Fruit fly (Drosophila melanogaster) whole organism, embryonic: ENCODE measurements around the gene CG15418.
A peak's percentile ranks its signal among the peaks of the same experiment; 100 is the strongest.

Experiments used
- ATbp ChIP-seq: fragments of 200-800 bp; sonication (Bioruptor generic); optimal IDR thresholded peaks from 2 replicates; lab custom pipeline; 2017; ENCODE audit warnings: missing biosample characterization, mild to moderate bottlenecking, missing genetic modification characterization, missing genetic modification reagents
- Awh ChIP-seq: fragments of 200-800 bp; sonication (Bioruptor generic); IDR thresholded peaks from 2 replicates; pipeline ENCODE4, ENCODE4 v1.3.6; 2022; ENCODE audit warnings: missing biosample characterization, missing genetic modification characterization
- CG11085 ChIP-seq: fragments of 200-800 bp; sonication (Bioruptor generic); IDR thresholded peaks from 2 replicates; pipeline ENCODE4 v1.3.6; 2022; ENCODE audit warnings: missing biosample characterization, missing genetic modification characterization
- CG12219 ChIP-seq: fragments of 200-800 bp; sonication (Bioruptor generic); optimal IDR thresholded peaks from 3 replicates; lab custom pipeline; 2018; ENCODE audit warnings: missing biosample characterization, mild to moderate bottlenecking, missing genetic modification characterization
- CG13287 ChIP-seq: fragments of 200-800 bp; sonication (Bioruptor generic); IDR thresholded peaks from 2 replicates; pipeline ENCODE4 v1.3.6; 2022; ENCODE audit warnings: missing biosample characterization, missing genetic modification characterization; ENCODE audit not compliant: partially characterized antibody
- CG14014 ChIP-seq: fragments of 200-800 bp; sonication (Bioruptor generic); IDR thresholded peaks from 2 replicates; pipeline ENCODE4 v1.3.6; 2022; ENCODE audit warnings: missing biosample characterization, missing genetic modification characterization
- CG14441 ChIP-seq: fragments of 200-800 bp; sonication (Bioruptor generic); IDR thresholded peaks from 2 replicates; pipeline ENCODE4 v1.3.6; 2022; ENCODE audit warnings: missing biosample characterization, missing genetic modification characterization
- CG1603 ChIP-seq: fragments of 200-800 bp; sonication (Bioruptor generic); optimal IDR thresholded peaks from 2 replicates; lab custom pipeline; 2019; ENCODE audit warnings: missing biosample characterization, mild to moderate bottlenecking, missing genetic modification characterization, moderate library complexity
- CG3065 ChIP-seq: fragments of 200-800 bp; sonication (Bioruptor generic); optimal IDR thresholded peaks from 2 replicates; lab custom pipeline; 2016; ENCODE audit warnings: missing biosample characterization, missing genetic modification characterization
- CG3407 ChIP-seq: fragments of 200-800 bp; sonication (Bioruptor generic); optimal IDR thresholded peaks from 2 replicates; lab custom pipeline; 2018; ENCODE audit warnings: missing biosample characterization, mild to moderate bottlenecking, missing genetic modification characterization
- CG4730 ChIP-seq: fragments of 200-800 bp; sonication (Bioruptor generic); IDR thresholded peaks from 2 replicates; pipeline ENCODE4 v1.3.6; 2022; ENCODE audit warnings: missing biosample characterization, missing genetic modification characterization
- CG7963 ChIP-seq: fragments of 200-800 bp; sonication (Bioruptor generic); IDR thresholded peaks from 3 replicates; pipeline ENCODE4 v1.3.6; 2022; ENCODE audit warnings: missing biosample characterization, missing genetic modification characterization; ENCODE audit not compliant: partially characterized antibody
- CG9727 ChIP-seq: fragments of 200-800 bp; sonication (Bioruptor generic); optimal IDR thresholded peaks from 3 replicates; lab custom pipeline; 2017; ENCODE audit warnings: missing biosample characterization, mild to moderate bottlenecking, missing genetic modification characterization
- CG9932 ChIP-seq: fragments of 200-800 bp; sonication (Bioruptor generic); IDR thresholded peaks from 2 replicates; pipeline ENCODE4 v1.3.6; 2022; ENCODE audit warnings: missing biosample characterization, missing genetic modification characterization
- Dek ChIP-seq: fragments of 200-800 bp; sonication (Bioruptor generic); optimal IDR thresholded peaks from 3 replicates; lab custom pipeline; 2019; ENCODE audit warnings: missing biosample characterization, mild to moderate bottlenecking, missing genetic modification characterization, moderate library complexity
- HLH3B ChIP-seq: fragments of 200-800 bp; sonication (Bioruptor generic); IDR thresholded peaks from 2 replicates; pipeline ENCODE4 v1.3.6; 2022; ENCODE audit warnings: missing biosample characterization, missing genetic modification characterization
- MBD-R2 ChIP-seq: fragments of 200-800 bp; sonication (Bioruptor generic); IDR thresholded peaks from 2 replicates; pipeline ENCODE4 v1.3.6; 2022; ENCODE audit warnings: missing biosample characterization, missing genetic modification characterization
- MESR4 ChIP-seq: fragments of 200-800 bp; sonication (Bioruptor generic); optimal IDR thresholded peaks from 2 replicates; lab custom pipeline; 2018; ENCODE audit warnings: missing biosample characterization, mild to moderate bottlenecking, missing genetic modification characterization, moderate library complexity
- MTF-1 ChIP-seq: fragments of 200-800 bp; sonication (Bioruptor generic); optimal IDR thresholded peaks from 2 replicates; lab custom pipeline; 2018; ENCODE audit warnings: missing biosample characterization, mild to moderate bottlenecking, missing genetic modification characterization, borderline replicate concordance
- Nf-YB ChIP-seq: fragments of 200-800 bp; sonication (Bioruptor generic); optimal IDR thresholded peaks from 3 replicates; lab custom pipeline; 2019; ENCODE audit warnings: missing biosample characterization, mild to moderate bottlenecking, missing genetic modification characterization, moderate library complexity
- PHDP ChIP-seq: fragments of 200-800 bp; sonication (Bioruptor generic); optimal IDR thresholded peaks from 3 replicates; lab custom pipeline; 2018; ENCODE audit warnings: missing biosample characterization, mild to moderate bottlenecking, missing genetic modification characterization, moderate library complexity
- Stat92E ChIP-seq, 3 experiments: fragments of >200 bp in 2 of 3; fragments of 200-800 bp in 1 of 3; sonication (Bioruptor generic) in 1 of 3; optimal IDR thresholded peaks; 2 replicates each; lab custom pipeline; 2017 to 2019; ENCODE audit warnings: missing biosample characterization in 3 of 3, missing genetic modification characterization in 3 of 3, mild to moderate bottlenecking in 1 of 3, moderate library complexity in 1 of 3
- Tbp ChIP-seq: fragments of >200 bp; optimal IDR thresholded peaks from 2 replicates; lab custom pipeline; 2018; ENCODE audit warnings: missing biosample characterization, missing genetic modification characterization
- Trl ChIP-seq, 3 experiments: fragments of >200 bp in 2 of 3; fragments of 200-800 bp in 1 of 3; sonication (Bioruptor generic) in 1 of 3; optimal IDR thresholded peaks; 2 replicates in 1 of 3; 3 replicates in 2 of 3; lab custom pipeline; 2016 to 2017; ENCODE audit warnings: missing biosample characterization in 1 of 3, missing genetic modification characterization in 1 of 3
- amos ChIP-seq: fragments of 200-800 bp; sonication (Bioruptor generic); IDR thresholded peaks from 2 replicates; pipeline ENCODE4 v1.3.6; 2022; ENCODE audit warnings: missing biosample characterization, missing genetic modification characterization; ENCODE audit not compliant: partially characterized antibody
- ara ChIP-seq: fragments of 200-800 bp; sonication (Bioruptor generic); IDR thresholded peaks from 2 replicates; pipeline ENCODE4 v1.3.6; 2022; ENCODE audit warnings: missing biosample characterization, missing genetic modification characterization
- ash1 ChIP-seq: fragments of 200-800 bp; sonication (Bioruptor generic); optimal IDR thresholded peaks from 2 replicates; lab custom pipeline; 2018; ENCODE audit warnings: missing biosample characterization, mild to moderate bottlenecking, missing genetic modification characterization
- bcd ChIP-seq: fragments of 200-800 bp; sonication (Bioruptor generic); optimal IDR thresholded peaks from 2 replicates; lab custom pipeline; 2017; ENCODE audit warnings: missing biosample characterization, mild to moderate bottlenecking, missing genetic modification characterization
- btn ChIP-seq: fragments of 200-800 bp; sonication (Bioruptor generic); optimal IDR thresholded peaks from 2 replicates; lab custom pipeline; 2016; ENCODE audit warnings: missing biosample characterization, missing genetic modification characterization
- chif ChIP-seq, 2 experiments: fragments of 200-800 bp; sonication (Bioruptor generic); optimal IDR thresholded peaks; 3 replicates each; lab custom pipeline; 2016; ENCODE audit warnings: missing biosample characterization in 2 of 2, missing genetic modification characterization in 2 of 2
- gce ChIP-seq: fragments of 200-800 bp; sonication (Bioruptor generic); IDR thresholded peaks from 3 replicates; pipeline ENCODE4 v1.3.6; 2022; ENCODE audit warnings: missing biosample characterization, missing genetic modification characterization
- gsb ChIP-seq: fragments of 200-800 bp; sonication (Bioruptor generic); IDR thresholded peaks from 2 replicates; pipeline ENCODE4 v1.3.6; 2022; ENCODE audit warnings: missing biosample characterization, missing genetic modification characterization
- lov ChIP-seq, 2 experiments: fragments of 200-800 bp in 1 of 2; fragments of >200 bp in 1 of 2; sonication (Bioruptor generic) in 1 of 2; IDR thresholded peaks in 1 of 2; optimal IDR thresholded peaks in 1 of 2; 2 replicates in 1 of 2; 3 replicates in 1 of 2; pipeline versions ENCODE4 v1.3.6 to Lab custom; 2017 to 2022; ENCODE audit warnings: missing biosample characterization in 1 of 2, missing genetic modification characterization in 1 of 2
- phol ChIP-seq: fragments of 200-800 bp; sonication (Bioruptor generic); optimal IDR thresholded peaks from 3 replicates; lab custom pipeline; 2018; ENCODE audit warnings: missing biosample characterization, mild to moderate bottlenecking, missing genetic modification characterization, moderate library complexity
- shn ChIP-seq: fragments of 200-800 bp; sonication (Bioruptor generic); optimal IDR thresholded peaks from 3 replicates; lab custom pipeline; 2016; ENCODE audit warnings: missing biosample characterization, missing genetic modification characterization
- sima ChIP-seq: fragments of 200-800 bp; sonication (Bioruptor generic); optimal IDR thresholded peaks from 2 replicates; lab custom pipeline; 2016; ENCODE audit warnings: missing biosample characterization, missing genetic modification characterization
- tin ChIP-seq: fragments of 200-800 bp; sonication (Bioruptor generic); optimal IDR thresholded peaks from 3 replicates; lab custom pipeline; 2016; ENCODE audit warnings: missing biosample characterization, missing genetic modification characterization
- z ChIP-seq: fragments of 200-800 bp; sonication (Bioruptor generic); IDR thresholded peaks from 3 replicates; pipeline ENCODE4 v1.3.6; 2022; ENCODE audit warnings: missing biosample characterization, missing genetic modification characterization
- zf30C ChIP-seq: fragments of 200-800 bp; sonication (Bioruptor generic); optimal IDR thresholded peaks from 3 replicates; lab custom pipeline; 2018; ENCODE audit warnings: missing biosample characterization, mild to moderate bottlenecking, missing genetic modification characterization

Gene CG15418

dm6 chr2L:3657349-3658142 is 36.0 kb upstream of the CG15418 start (continued):
- TF ChIP-seq lov (optimal IDR thresholded peaks at IDR 0.05; lab: Kevin White, UChicago): no peak
- TF ChIP-seq lov (GFP tag; IDR thresholded peaks at IDR 0.05; lab: Robert Waterston, UW): no peak
- peak; percentile 86 for TF ChIP-seq Nf-YB (GFP tag; lab: Kevin White, UChicago)
- TF ChIP-seq Trl (optimal IDR thresholded peaks at IDR 0.05; lab: Kevin White, UChicago): peak; percentile 48 to 60
- TF ChIP-seq Trl (GFP tag; optimal IDR thresholded peaks at IDR 0.05; lab: Kevin White, UChicago): peak; percentile 74
- TF ChIP-seq CG14014 (GFP tag; lab: Robert Waterston, UW): 0 out of 2 replicates have a peak, but pooled peaks have one; percentile 35
- TF ChIP-seq ATbp (GFP tag; lab: Kevin White, UChicago): no peak
- no peak for TF ChIP-seq CG7963
- TF ChIP-seq ara (GFP tag; lab: Robert Waterston, UW): peak; percentile 64
- TF ChIP-seq CG11085 (GFP tag; lab: Robert Waterston, UW): no peak
- TF ChIP-seq sima: no peak
- TF ChIP-seq HLH3B: peak; percentile 15; the same call in 1 of the 2 replicates
- TF ChIP-seq tin: peak; percentile 55
- peak; percentile 48 for TF ChIP-seq CG1603 (tag; lab: Kevin White, UChicago)
- peak; percentile 38; the same call in 1 of the 2 replicates for TF ChIP-seq CG4730
- no peak for TF ChIP-seq Tbp
- no peak for TF ChIP-seq ash1 (GFP tag; lab: Kevin White, UChicago)
- no peak for TF ChIP-seq CG3065
- TF ChIP-seq gsb (GFP tag; lab: Robert Waterston, UW): no peak
- TF ChIP-seq MESR4 (GFP tag; lab: Kevin White, UChicago): no peak
- peak; percentile 51 for TF ChIP-seq CG13287 (GFP tag; lab: Robert Waterston, UW)
- peak; percentile 83 for TF ChIP-seq phol (tag; lab: Kevin White, UChicago)
- no peak for TF ChIP-seq PHDP
- peak; percentile 63; the same call in 1 of the 2 replicates for TF ChIP-seq CG9932 (GFP tag; lab: Robert Waterston, UW)
- TF ChIP-seq CG14441: peak; percentile 62
- TF ChIP-seq zf30C (GFP tag; lab: Kevin White, UChicago): no peak
- TF ChIP-seq bcd: peak; percentile 50
- TF ChIP-seq z (GFP tag; lab: Robert Waterston, UW): no peak
- peak; percentile 53; the same call in 1 of the 3 replicates for TF ChIP-seq gce (GFP tag; lab: Robert Waterston, UW)
- TF ChIP-seq amos (GFP tag; lab: Robert Waterston, UW): peak; percentile 83; the same call in 1 of the 2 replicates
- no peak for TF ChIP-seq Awh (GFP tag; lab: Robert Waterston, UW)
- TF ChIP-seq MTF-1 (GFP tag; lab: Kevin White, UChicago): peak; percentile 26
- TF ChIP-seq btn: no peak
- peak; percentile 31 for TF ChIP-seq Dek (tag; lab: Kevin White, UChicago)
- no peak for TF ChIP-seq shn (GFP tag; lab: Kevin White, UChicago)
- no peak for TF ChIP-seq CG12219 (GFP tag; lab: Kevin White, UChicago)
- no peak for TF ChIP-seq CG3407
- peak; percentile 16 for TF ChIP-seq CG9727 (GFP tag; lab: Kevin White, UChicago)
- TF ChIP-seq chif (GFP tag; optimal IDR thresholded peaks at IDR 0.05; lab: Kevin White, UChicago): peak in 1 of 2 experiments; percentile 64
- TF ChIP-seq MBD-R2 (GFP tag; lab: Robert Waterston, UW): no peak
- peak in 1 of 3 experiments; percentile 50 for TF ChIP-seq Stat92E (GFP tag; optimal IDR thresholded peaks at IDR 0.05; lab: Kevin White, UChicago)
